Worm (Caenorhabditis elegans): ENCODE results near the gene sri-18.

DNA sequence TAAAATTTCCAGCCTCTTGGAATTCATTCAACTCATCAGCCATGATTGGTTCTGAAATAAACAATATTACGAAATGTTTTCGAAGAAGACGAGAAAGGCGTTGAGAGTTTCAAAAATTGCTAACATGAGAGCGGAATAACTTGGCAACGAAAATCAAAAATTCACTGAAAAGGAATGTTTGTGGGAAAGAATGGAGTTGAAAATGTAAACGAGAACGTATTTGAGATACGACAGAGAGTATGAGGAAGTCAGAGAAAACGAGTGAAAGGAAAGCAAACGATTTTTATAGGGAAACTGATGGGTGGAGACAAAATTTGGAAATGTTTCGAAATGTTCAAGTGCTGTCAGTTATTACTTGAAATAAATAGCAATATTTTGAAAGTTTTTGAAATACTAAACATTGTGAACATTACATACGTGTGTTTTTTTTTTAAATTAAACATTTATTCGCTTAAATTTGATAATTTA lies 5.3 kb downstream of the sri-18 start, which contains the start of gene rop-1:
- TF ChIP-seq sea-1 (GFP tag; conservative IDR thresholded peaks at IDR 0.05), result no peak
- no peak for TF ChIP-seq scrt-1 (GFP tag; IDR thresholded peaks at IDR 0.05)
- TF ChIP-seq hnd-1 (tag; optimal IDR thresholded peaks at IDR 0.05), result no peak
- TF ChIP-seq flt-1 (GFP tag; IDR thresholded peaks at IDR 0.05), result no peak

Measured in whole organism, early embryonic.